Worm (Caenorhabditis elegans): ENCODE data around the gene R02D1.2.
"Not testable (repeated sequence)": the region's sequence is repeated elsewhere in the genome, so short reads cannot be mapped to it uniquely, and the experiment has no call there.

DNA sequence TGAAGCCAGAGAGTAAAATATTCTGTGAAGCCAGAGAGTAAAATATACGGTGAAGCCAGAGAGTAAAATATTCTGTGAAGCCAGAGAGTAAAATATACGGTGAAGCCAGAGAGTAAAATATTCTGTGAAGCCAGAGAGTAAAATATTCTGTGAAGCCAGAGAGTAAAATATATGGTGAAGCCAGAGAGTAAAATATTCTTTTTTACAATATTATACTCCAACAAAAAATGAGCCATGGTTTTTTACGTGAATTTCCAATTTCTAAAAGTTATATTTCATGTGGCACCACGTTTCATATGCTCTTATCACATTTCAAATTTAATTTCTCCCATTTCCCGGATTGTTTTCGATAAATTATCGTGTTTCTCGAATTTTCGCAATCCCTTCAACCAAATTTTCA, 13.9 kb upstream of the R02D1.2 start, which contains the start of gene irld-1:
- TF ChIP-seq ztf-11 (tag; optimal IDR thresholded peaks at IDR 0.05); lin-39 (tag; optimal IDR thresholded peaks at IDR 0.05); nhr-12 (tag; optimal IDR thresholded peaks at IDR 0.05); elt-1 (tag; optimal IDR thresholded peaks at IDR 0.05); unc-62 (GFP tag; optimal IDR thresholded peaks at IDR 0.05); fos-1 (tag; optimal IDR thresholded peaks at IDR 0.05); nhr-10 (tag; optimal IDR thresholded peaks at IDR 0.05); mdl-1 (tag; optimal IDR thresholded peaks at IDR 0.05); ama-1 (optimal IDR thresholded peaks at IDR 0.05); nhr-129 (tag; optimal IDR thresholded peaks at IDR 0.05); nhr-11 (tag; optimal IDR thresholded peaks at IDR 0.05); nhr-21 (tag; optimal IDR thresholded peaks at IDR 0.05): not testable (repeated sequence)
